Worm (Caenorhabditis elegans): ENCODE data around the gene H12C20.7.

ce11 chrV:11532964-11533363 is 39.8 kb downstream of the H12C20.7 start:
- no peak for TF ChIP-seq nhr-28 (tag; optimal IDR thresholded peaks at IDR 0.05)
- TF ChIP-seq sox-4 (tag; optimal IDR thresholded peaks at IDR 0.05): no peak
- TF ChIP-seq pqm-1 (tag; optimal IDR thresholded peaks at IDR 0.05): no peak
- TF ChIP-seq lin-13 (GFP tag; optimal IDR thresholded peaks at IDR 0.05): peak; percentile 13
- TF ChIP-seq lsy-2 (tag; optimal IDR thresholded peaks at IDR 0.05): peak in 1 of 2 experiments; percentile 50
- TF ChIP-seq hpl-2 (GFP tag; optimal IDR thresholded peaks at IDR 0.05): no peak
- TF ChIP-seq lin-15B (tag; optimal IDR thresholded peaks at IDR 0.05): no peak
- no peak for TF ChIP-seq nhr-237 (tag; optimal IDR thresholded peaks at IDR 0.05)
- no peak for TF ChIP-seq lin-39 (tag; optimal IDR thresholded peaks at IDR 0.05)
- no peak for TF ChIP-seq dsc-1 (tag; optimal IDR thresholded peaks at IDR 0.05)
- TF ChIP-seq ztf-11 (tag; optimal IDR thresholded peaks at IDR 0.05): no peak
- TF ChIP-seq pax-3 (tag; optimal IDR thresholded peaks at IDR 0.05): peak; percentile 27
- no peak; the same call in none of the 2 replicates for TF ChIP-seq nhr-19 (GFP tag; conservative IDR thresholded peaks at IDR 0.05)

All from whole organism, L1 larva.